Worm (Caenorhabditis elegans): ENCODE measurements around the gene Y66D12A.16.
A peak's percentile ranks its signal among the peaks of the same experiment; 100 is the strongest.

Gene Y66D12A.16

DNA sequence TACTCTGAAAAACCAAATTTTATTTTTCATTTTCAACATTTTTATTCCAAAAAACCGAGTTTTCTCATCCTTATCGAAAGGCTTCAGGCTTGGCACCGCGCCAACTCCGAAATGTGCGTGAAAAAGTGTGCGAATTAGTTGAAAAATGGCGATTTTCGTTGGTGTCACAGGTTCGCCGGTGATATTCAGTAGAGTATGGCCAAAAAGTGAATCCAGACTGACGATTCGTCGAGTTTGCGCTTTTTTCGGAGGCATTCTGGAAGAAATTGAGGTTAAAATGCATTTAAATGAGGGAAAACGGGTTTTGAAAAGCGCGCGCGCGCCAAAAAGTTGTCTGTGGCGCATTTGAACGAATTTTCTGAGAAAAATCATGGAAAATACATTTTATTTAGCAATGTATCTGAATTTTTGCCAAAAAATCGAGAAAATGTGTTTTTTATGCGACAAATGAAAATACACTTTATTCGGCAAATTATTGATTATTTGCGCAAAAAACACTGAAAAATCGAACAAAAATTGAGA is at the start of gene Y66D12A.16, which contains the start of gene such-1:
TSS of gene Y66D12A.16 (plus strand) at position 51 of the 522 bp plus-strand sequence.
TSS of gene such-1 (minus strand) at position 256 of the 522 bp plus-strand sequence.
- no peak for TF ChIP-seq F44E2.7 (GFP tag; IDR thresholded peaks at IDR 0.05)
- no peak for TF ChIP-seq zfp-2 (tag; optimal IDR thresholded peaks at IDR 0.05)
- TF ChIP-seq mep-1 (tag; optimal IDR thresholded peaks at IDR 0.05), result no peak

DNA sequence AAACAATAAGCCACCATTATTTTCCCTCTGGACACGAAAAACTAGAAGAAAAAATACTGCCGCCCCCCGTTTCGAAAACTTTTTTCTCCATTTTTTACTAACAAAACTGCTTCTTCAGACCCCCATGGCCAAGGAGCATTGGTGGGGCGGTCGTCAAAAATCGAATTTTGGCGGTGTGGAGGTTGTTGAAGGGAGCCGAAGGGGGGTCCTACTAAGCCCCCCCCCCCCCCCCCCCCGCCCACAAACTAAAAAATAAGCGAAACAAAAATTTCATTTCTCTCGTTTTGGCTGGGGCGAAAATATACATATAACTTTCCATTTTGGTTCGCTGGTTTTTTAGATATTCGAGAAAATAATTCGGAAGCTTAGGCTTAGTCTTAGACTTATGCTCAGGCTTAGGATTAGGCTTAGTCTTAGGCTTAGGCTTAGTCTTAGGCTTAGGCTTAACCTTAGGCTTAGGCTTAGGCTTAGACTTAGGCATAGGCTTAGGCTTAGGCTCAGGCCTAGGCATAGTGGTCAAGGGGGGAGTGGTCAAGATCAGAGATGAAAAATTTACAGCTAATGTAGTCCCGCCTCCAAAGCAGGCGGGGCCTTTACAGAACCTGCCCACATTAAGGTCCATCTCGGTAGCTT is 48.6 kb upstream of the Y66D12A.16 start:
- TF ChIP-seq hmg-1.1 (GFP tag; IDR thresholded peaks at IDR 0.05) (no peak), pha-4 (GFP tag; IDR thresholded peaks at IDR 0.05) (peak; percentile 33; the same call in 1 of the 2 replicates), pha-4 (tag; optimal IDR thresholded peaks at IDR 0.05) (no peak), aha-1 (tag) (peak; percentile 87), set-16 (GFP tag; IDR thresholded peaks at IDR 0.05) (peak; percentile 85)

DNA sequence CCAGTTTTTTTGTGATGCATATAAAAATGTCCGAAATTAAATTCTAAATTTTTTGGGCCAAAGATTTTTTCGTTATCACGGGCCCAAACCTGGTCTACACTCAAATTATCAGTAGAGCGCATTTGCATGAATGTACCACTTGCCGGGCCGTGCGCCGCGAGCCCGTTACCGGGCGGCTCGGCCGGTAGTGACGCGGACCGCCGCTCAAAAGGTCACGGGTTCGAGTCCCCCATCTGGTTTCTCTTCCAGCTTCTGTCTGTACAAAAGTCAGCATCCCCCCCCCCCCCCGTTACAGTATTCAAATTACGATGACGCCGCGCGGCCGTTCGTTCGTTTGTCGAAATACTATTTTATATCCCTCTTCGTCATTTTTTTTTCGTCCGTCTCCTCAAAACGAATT is 46.0 kb upstream of the Y66D12A.16 start:
- no peak for TF ChIP-seq mes-2 (tag; optimal IDR thresholded peaks at IDR 0.05; ENCODE audit: poor library complexity, severe bottlenecking)
- no peak for TF ChIP-seq mdl-1 (tag; optimal IDR thresholded peaks at IDR 0.05)
- no peak for TF ChIP-seq vab-7 (GFP tag; IDR thresholded peaks at IDR 0.05)
- TF ChIP-seq madf-5 (GFP tag; IDR thresholded peaks at IDR 0.05), result no peak
- peak; percentile 90 for TF ChIP-seq set-16 (GFP tag; IDR thresholded peaks at IDR 0.05)
- TF ChIP-seq lin-29 (GFP tag; IDR thresholded peaks at IDR 0.05), result no peak
- TF ChIP-seq egl-43 (GFP tag; IDR thresholded peaks at IDR 0.05), result no peak
- no peak for TF ChIP-seq Y75B8A.6 (GFP tag; IDR thresholded peaks at IDR 0.05)
- no peak for TF ChIP-seq lin-13 (GFP tag; optimal IDR thresholded peaks at IDR 0.05)
- no peak for TF ChIP-seq saeg-2 (GFP tag; IDR thresholded peaks at IDR 0.05)
- TF ChIP-seq lin-38 (GFP tag; IDR thresholded peaks at IDR 0.05), result peak; percentile 49
- no peak for TF ChIP-seq zfp-3 (GFP tag; conservative IDR thresholded peaks at IDR 0.05)
- no peak for TF ChIP-seq lin-39 (tag; optimal IDR thresholded peaks at IDR 0.05)
- TF ChIP-seq jun-1 (tag; optimal IDR thresholded peaks at IDR 0.05), result no peak
- no peak for TF ChIP-seq attf-4 (tag; optimal IDR thresholded peaks at IDR 0.05)
- no peak for TF ChIP-seq daf-8 (GFP tag; IDR thresholded peaks at IDR 0.05)
- TF ChIP-seq hif-1 (tag; optimal IDR thresholded peaks at IDR 0.05), result no peak

DNA sequence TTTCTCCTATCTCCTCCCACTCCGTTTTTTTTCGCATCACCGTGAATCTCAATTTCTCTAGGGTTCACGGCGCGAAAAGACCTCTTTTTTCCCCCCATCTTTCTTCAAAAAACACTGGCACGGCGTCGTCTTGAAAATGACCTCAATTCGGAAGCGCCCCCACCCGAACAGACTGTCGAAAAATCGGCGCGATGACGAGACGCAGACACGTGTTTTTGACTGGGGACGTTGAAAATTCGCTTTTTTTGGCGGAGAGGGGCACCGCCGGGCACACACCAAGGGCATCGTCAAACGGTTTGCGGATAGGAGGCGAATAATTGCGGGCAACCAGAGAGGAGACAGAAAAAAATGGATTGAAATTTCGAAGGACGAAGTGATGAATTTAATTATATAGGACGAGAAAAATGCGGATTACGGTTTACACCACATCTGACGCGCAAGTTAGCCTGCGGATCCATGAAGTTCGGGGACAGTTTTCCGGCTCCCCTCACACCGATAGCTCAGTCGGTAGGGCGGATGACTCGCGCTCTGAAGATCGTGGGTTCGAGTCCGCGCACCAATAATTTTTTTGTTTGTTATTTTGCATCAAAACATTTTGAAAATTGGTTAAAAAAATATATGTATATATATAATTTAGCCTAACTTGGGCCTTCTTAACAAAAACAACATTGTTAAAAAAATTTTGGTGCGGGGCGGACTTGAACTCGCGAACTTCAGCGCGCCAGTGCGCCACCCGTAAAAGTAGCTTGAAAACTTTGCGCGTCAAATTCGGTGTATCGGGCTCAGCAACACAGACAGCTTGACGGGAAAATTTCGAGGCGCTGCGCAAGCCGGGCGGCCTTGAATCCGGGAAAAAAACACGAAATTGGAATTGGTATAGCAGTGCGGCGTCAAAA is 44.6 kb upstream of the Y66D12A.16 start:
- TF ChIP-seq set-16 (GFP tag; IDR thresholded peaks at IDR 0.05) (0 out of 2 replicates have a peak, but pooled peaks have one; percentile 22), mxl-3 (GFP tag; optimal IDR thresholded peaks at IDR 0.05) (peak; percentile 46), egl-43 (GFP tag; IDR thresholded peaks at IDR 0.05) (0 out of 2 replicates have a peak, but pooled peaks have one; percentile 4), pqm-1 (tag; optimal IDR thresholded peaks at IDR 0.05) (no peak), nhr-25 (tag; optimal IDR thresholded peaks at IDR 0.05; ENCODE audit: borderline replicate concordance, insufficient read depth) (peak; percentile 42), unc-62 (GFP tag; optimal IDR thresholded peaks at IDR 0.05 in 1 of 2) (peak in 1 of 2 experiments; percentile 26), unc-62 (tag; optimal IDR thresholded peaks at IDR 0.05) (no peak), ceh-44 (GFP tag; IDR thresholded peaks at IDR 0.05) (0 out of 2 replicates have a peak, but pooled peaks have one; percentile 4), fkh-10 (GFP tag; optimal IDR thresholded peaks at IDR 0.05) (no peak), nhr-42 (GFP tag; IDR thresholded peaks at IDR 0.05) (0 out of 2 replicates have a peak, but pooled peaks have one; percentile 35)
